Fruit fly (Drosophila melanogaster) S2 (cell line): ENCODE results near the gene CG5568.

Experiments
- CG8478 ChIP-seq: fragments of >200 bp; optimal IDR thresholded peaks from 2 replicates; lab custom pipeline; 2018
- CTCF ChIP-seq, 2 experiments: fragments of >200 bp; optimal IDR thresholded peaks; 2 replicates each; lab custom pipeline; 2018

- TF ChIP-seq CTCF (optimal IDR thresholded peaks at IDR 0.05; lab: Kevin White, UChicago) (no peak), CG8478 (no peak)
Observed at dm6 chr3L:5825483-5825882, 45.8 kb upstream of the CG5568 start.
